Worm (Caenorhabditis elegans) whole organism, L4 larva: ENCODE data around the gene glp-1.
A peak's percentile ranks its signal among the peaks of the same experiment; 100 is the strongest.

Experiments used
- Y105C5A.15 ChIP-seq: fragments of 200-800 bp; sonication (Bioruptor generic); IDR thresholded peaks from 2 replicates; pipeline ENCODE4 v1.3.6; 2022; ENCODE audit warnings: missing genetic modification characterization, missing compliant biosample characterization
- Y48G9A.11 ChIP-seq: fragments of 200-800 bp; sonication (Bioruptor generic); IDR thresholded peaks from 2 replicates; pipeline ENCODE4 v1.3.6; 2022; ENCODE audit warnings: missing genetic modification reagents, missing genetic modification characterization, missing compliant biosample characterization
- Y5F2A.4 ChIP-seq: fragments of 200-800 bp; sonication (Bioruptor generic); optimal IDR thresholded peaks from 2 replicates; lab custom pipeline; 2018; ENCODE audit warnings: mild to moderate bottlenecking, missing genetic modification characterization, missing compliant biosample characterization
- ZK546.5 ChIP-seq, 2 experiments: sonication (generic microtip); optimal IDR thresholded peaks; 2 replicates each; lab custom pipeline; 2017; ENCODE audit warnings: missing biosample characterization in 2 of 2, missing genetic modification characterization in 2 of 2
- aha-1 ChIP-seq: fragments of 150-350 bp; peaks from one replicate; lab custom pipeline; 2014; ENCODE audit warnings: missing biosample characterization, missing genetic modification characterization
- ama-1 ChIP-seq: fragments of 150-350 bp; optimal IDR thresholded peaks from 2 replicates; lab custom pipeline; 2014; ENCODE audit warnings: inconsistent platforms, mixed read lengths
- ceh-20 ChIP-seq: fragments of 200-800 bp; sonication (Bioruptor generic); IDR thresholded peaks from 2 replicates; pipeline ENCODE4 v1.3.6; 2022; ENCODE audit warnings: missing genetic modification reagents, missing genetic modification characterization, missing compliant biosample characterization
- cey-2 ChIP-seq: sonication (generic microtip); optimal IDR thresholded peaks from 3 replicates; lab custom pipeline; 2017; ENCODE audit warnings: missing genetic modification characterization, mild to moderate bottlenecking, missing compliant biosample characterization, antibody characterized with exemption, borderline replicate concordance; ENCODE audit not compliant: insufficient read depth
- daf-16 ChIP-seq, 3 experiments: sonication (generic microtip); optimal IDR thresholded peaks; 2 replicates each; lab custom pipeline; 2016 to 2017; ENCODE audit warnings: missing genetic modification characterization in 3 of 3, missing genetic modification reagents in 3 of 3, mild to moderate bottlenecking in 2 of 3, missing compliant biosample characterization in 2 of 3, missing biosample characterization in 1 of 3, moderate library complexity in 1 of 3
- daf-8 ChIP-seq: fragments of 200-800 bp; sonication (Bioruptor generic); IDR thresholded peaks from 2 replicates; pipeline ENCODE4 v1.3.6; 2022; ENCODE audit warnings: missing genetic modification characterization, missing compliant biosample characterization
- dmd-6 ChIP-seq: fragments of 200-800 bp; sonication (Bioruptor generic); IDR thresholded peaks from 2 replicates; pipeline ENCODE4 v1.3.6; 2022; ENCODE audit warnings: missing genetic modification reagents, missing genetic modification characterization, missing compliant biosample characterization
- dmd-8 ChIP-seq: fragments of 200-800 bp; sonication (Bioruptor generic); IDR thresholded peaks from 2 replicates; pipeline ENCODE4 v1.3.6; 2022; ENCODE audit warnings: missing genetic modification characterization, missing compliant biosample characterization
- dpl-1 ChIP-seq: fragments of 150-350 bp; optimal IDR thresholded peaks from 2 replicates; lab custom pipeline; 2014; ENCODE audit warnings: missing biosample characterization, missing genetic modification reagents, missing genetic modification characterization
- dve-1 ChIP-seq: sonication (generic microtip); optimal IDR thresholded peaks from 2 replicates; lab custom pipeline; 2017; ENCODE audit warnings: antibody characterized with exemption, mild to moderate bottlenecking, missing genetic modification characterization, missing compliant biosample characterization; ENCODE audit not compliant: insufficient read depth
- fkh-10 ChIP-seq: fragments of 150-350 bp; optimal IDR thresholded peaks from 2 replicates; lab custom pipeline; 2014; ENCODE audit warnings: missing biosample characterization, missing genetic modification reagents, missing genetic modification characterization
- fos-1 ChIP-seq: fragments of 150-350 bp; optimal IDR thresholded peaks from 2 replicates; lab custom pipeline; 2014; ENCODE audit warnings: missing biosample characterization, missing genetic modification characterization
- hif-1 ChIP-seq, 2 experiments: sonication (generic microtip); optimal IDR thresholded peaks; 2 replicates each; lab custom pipeline; 2016 to 2017; ENCODE audit warnings: missing compliant biosample characterization in 2 of 2, missing genetic modification characterization in 2 of 2, missing genetic modification reagents in 2 of 2, missing genotype in 2 of 2, mild to moderate bottlenecking in 1 of 2
- hmg-1.1 ChIP-seq: fragments of 200-800 bp; sonication (Bioruptor generic); IDR thresholded peaks from 2 replicates; pipeline ENCODE4 v1.3.6; 2022; ENCODE audit warnings: missing genetic modification reagents, missing genetic modification characterization, missing compliant biosample characterization
- lin-13 ChIP-seq: fragments of 150-350 bp; optimal IDR thresholded peaks from 2 replicates; lab custom pipeline; 2014; ENCODE audit warnings: missing biosample characterization, missing genetic modification reagents, missing genetic modification characterization
- lin-39 ChIP-seq: fragments of 150-350 bp; optimal IDR thresholded peaks from 2 replicates; lab custom pipeline; 2014; ENCODE audit warnings: missing biosample characterization, missing genetic modification reagents, missing genetic modification characterization
- madf-9 ChIP-seq: fragments of 200-800 bp; sonication (Bioruptor generic); conservative IDR thresholded peaks from 2 replicates; pipeline ENCODE4 v1.3.6; 2022; ENCODE audit warnings: missing genetic modification reagents, missing genetic modification characterization, missing compliant biosample characterization
- mdt-29 ChIP-seq: fragments of 200-800 bp; sonication (Bioruptor generic); IDR thresholded peaks from 2 replicates; pipeline ENCODE4 v1.3.6; 2022; ENCODE audit warnings: missing genetic modification reagents, missing genetic modification characterization, missing compliant biosample characterization
- mes-2 ChIP-seq: sonication (generic microtip); optimal IDR thresholded peaks from 2 replicates; lab custom pipeline; 2016; ENCODE audit warnings: missing genotype, mild to moderate bottlenecking, missing genetic modification characterization, missing compliant biosample characterization; ENCODE audit not compliant: poor library complexity, severe bottlenecking
- nhr-10 ChIP-seq: fragments of 150-350 bp; optimal IDR thresholded peaks from 2 replicates; lab custom pipeline; 2014; ENCODE audit warnings: missing biosample characterization, missing genetic modification characterization
- nhr-25 ChIP-seq: sonication (generic microtip); optimal IDR thresholded peaks from 2 replicates; lab custom pipeline; 2017; ENCODE audit warnings: missing genetic modification characterization, mild to moderate bottlenecking, missing compliant biosample characterization, antibody characterized with exemption, moderate library complexity, borderline replicate concordance; ENCODE audit not compliant: insufficient read depth
- nhr-42 ChIP-seq: fragments of 200-800 bp; sonication (Bioruptor generic); IDR thresholded peaks from 2 replicates; pipeline ENCODE4 v1.3.6; 2022; ENCODE audit warnings: missing genetic modification characterization, missing compliant biosample characterization
- snpc-1.2 ChIP-seq: fragments of 200-800 bp; sonication (Bioruptor generic); IDR thresholded peaks from 2 replicates; pipeline ENCODE4 v1.3.6; 2022; ENCODE audit warnings: missing genetic modification reagents, missing genetic modification characterization, missing compliant biosample characterization
- tag-97 ChIP-seq: fragments of 200-800 bp; sonication (Bioruptor generic); IDR thresholded peaks from 2 replicates; pipeline ENCODE4 v1.3.6; 2022; ENCODE audit warnings: missing genetic modification characterization, missing compliant biosample characterization
- unc-130 ChIP-seq: sonication (generic microtip); optimal IDR thresholded peaks from 2 replicates; lab custom pipeline; 2016; ENCODE audit warnings: missing genetic modification reagents, missing genetic modification characterization, missing compliant biosample characterization
- unc-62 ChIP-seq, 3 experiments: fragments of 150-350 bp in 1 of 3; sonication (generic microtip); optimal IDR thresholded peaks in 2 of 3; peaks in 1 of 3; 1 replicate in 1 of 3; 2 replicates in 2 of 3; lab custom pipeline; 2014 to 2017; ENCODE audit warnings: missing biosample characterization in 3 of 3, missing genetic modification characterization in 3 of 3, missing genetic modification reagents in 3 of 3, missing genotype in 1 of 3

Gene glp-1

ce11 chrIII:9091392-9092291, at the start of gene glp-1:
glp-1 (plus strand) TSS chrIII:9092241.
- no peak for TF ChIP-seq ama-1 (lab: Kevin White, UChicago)
- no peak for TF ChIP-seq dmd-8
- no peak for TF ChIP-seq mes-2
- no peak for TF ChIP-seq nhr-25 (tag; lab: Kevin White, UChicago)
- TF ChIP-seq unc-62 (GFP tag; optimal IDR thresholded peaks at IDR 0.05 in 1 of 2; lab: Kevin White, UChicago) = peak in 1 of 2 experiments; percentile 72
- TF ChIP-seq unc-62 (tag; optimal IDR thresholded peaks at IDR 0.05; lab: Kevin White, UChicago) = no peak
- TF ChIP-seq hmg-1.1 (GFP tag; lab: Robert Waterston, UW) = no peak
- TF ChIP-seq unc-130 = peak; percentile 41
- peak; percentile 34; the same call in 1 of the 2 replicates for TF ChIP-seq Y48G9A.11 (GFP tag; lab: Robert Waterston, UW)

DNA sequence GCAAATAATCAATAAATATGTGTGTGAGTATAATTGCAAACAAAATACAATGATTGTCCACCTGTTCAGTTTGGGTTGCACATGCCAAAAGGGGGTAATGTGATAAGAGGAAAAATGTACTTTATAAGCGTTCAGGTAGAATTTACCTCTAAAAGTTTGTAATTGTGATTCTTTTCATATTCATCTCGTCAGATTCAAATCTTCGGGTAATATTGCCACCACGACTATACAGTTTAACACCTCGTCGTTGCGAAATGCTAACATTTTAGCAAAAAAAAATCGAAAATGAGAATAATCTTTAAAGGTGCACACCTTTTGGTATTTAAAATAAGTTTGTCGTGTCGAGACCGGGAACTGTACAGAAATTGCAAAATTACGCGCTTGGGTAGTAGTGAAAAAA, 48.8 kb upstream of the glp-1 start, which contains the start of gene nac-2:
nac-2 (minus strand) TSS at position 101 of the 400 bp plus-strand sequence.
- TF ChIP-seq daf-16 (GFP tag; optimal IDR thresholded peaks at IDR 0.05; lab: Kevin White, UChicago) (no peak), daf-16 (tag; optimal IDR thresholded peaks at IDR 0.05; lab: Kevin White, UChicago) (peak; percentile 15), madf-9 (GFP tag; lab: Robert Waterston, UW) (no peak)

DNA sequence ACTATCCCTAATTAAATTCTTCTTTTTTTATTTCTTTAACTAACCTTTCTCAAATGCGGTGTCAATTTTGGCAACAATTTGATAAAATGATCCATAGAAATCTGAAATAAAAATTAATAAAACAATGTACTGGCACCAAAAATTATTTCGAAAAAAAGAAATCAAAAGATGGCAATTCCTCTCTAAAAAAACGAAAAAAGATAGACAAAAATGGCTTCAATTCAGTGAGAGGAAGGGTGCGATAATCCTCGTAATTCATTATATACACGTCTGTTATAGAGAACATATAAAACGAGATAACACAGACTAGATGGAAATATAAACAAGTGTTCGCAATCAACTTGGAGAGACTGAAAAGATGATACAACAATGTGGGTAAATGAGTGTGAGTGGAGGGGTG, 46.2 kb upstream of the glp-1 start, which contains the start of gene R107.2:
R107.2 (minus strand) TSS at position 101 of the 400 bp plus-strand sequence.
- TF ChIP-seq daf-16 (GFP tag; optimal IDR thresholded peaks at IDR 0.05; lab: Kevin White, UChicago) (no peak), daf-16 (tag; optimal IDR thresholded peaks at IDR 0.05; lab: Kevin White, UChicago) (peak; percentile 11), fkh-10 (GFP tag; lab: Kevin White, UChicago) (no peak), fos-1 (no peak), nhr-10 (tag; lab: Kevin White, UChicago) (no peak), lin-39 (no peak), dve-1 (tag; lab: Kevin White, UChicago) (peak; percentile 6), daf-8 (GFP tag; lab: Robert Waterston, UW) (no peak), cey-2 (tag; lab: Kevin White, UChicago) (no peak), dmd-6 (GFP tag; lab: Robert Waterston, UW) (no peak), tag-97 (GFP tag; lab: Robert Waterston, UW) (no peak)
- TF ChIP-seq, all 104 proteins: peak for 2

- TF ChIP-seq nhr-42 (GFP tag; lab: Robert Waterston, UW) (no peak), aha-1 (tag; lab: Kevin White, UChicago) (peak; percentile 86)
These were observed 44.8 kb upstream of the glp-1 start for ce11 chrIII:9047260-9047659.

DNA sequence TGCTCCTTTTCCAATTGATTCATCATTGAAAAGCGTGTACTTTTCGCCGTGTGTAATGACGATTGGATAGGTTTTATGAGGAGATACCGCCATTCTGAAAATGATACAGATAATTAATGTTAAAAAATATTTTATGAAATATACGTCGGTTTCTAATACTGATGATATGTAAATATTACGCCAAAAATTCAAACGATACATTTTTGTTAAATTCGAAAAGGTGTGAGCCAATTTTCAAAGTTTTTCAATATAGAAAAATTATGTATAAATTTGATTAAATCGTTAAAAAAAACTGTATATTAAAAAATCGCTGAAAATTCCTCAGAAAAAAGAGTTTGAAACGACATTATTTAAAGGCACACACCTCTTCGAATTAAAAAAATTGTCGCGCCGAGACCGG, 41.4 kb upstream of the glp-1 start, which contains the start of gene ikke-1:
ikke-1 (minus strand) TSS at position 101 of the 400 bp plus-strand sequence.
- TF ChIP-seq Y105C5A.15 (no peak), hif-1 (tag; optimal IDR thresholded peaks at IDR 0.05; lab: Kevin White, UChicago) (no peak), lin-13 (GFP tag; lab: Kevin White, UChicago) (no peak), snpc-1.2 (GFP tag; lab: Robert Waterston, UW) (no peak), ZK546.5 (tag; optimal IDR thresholded peaks at IDR 0.05; lab: Kevin White, UChicago) (no peak), Y5F2A.4 (GFP tag; lab: Kevin White, UChicago) (no peak), ceh-20 (no peak), mdt-29 (GFP tag; lab: Robert Waterston, UW) (no peak), dpl-1 (GFP tag; lab: Kevin White, UChicago) (no peak)
